Worm (Caenorhabditis elegans): ENCODE data around the gene dnj-25.

DNA sequence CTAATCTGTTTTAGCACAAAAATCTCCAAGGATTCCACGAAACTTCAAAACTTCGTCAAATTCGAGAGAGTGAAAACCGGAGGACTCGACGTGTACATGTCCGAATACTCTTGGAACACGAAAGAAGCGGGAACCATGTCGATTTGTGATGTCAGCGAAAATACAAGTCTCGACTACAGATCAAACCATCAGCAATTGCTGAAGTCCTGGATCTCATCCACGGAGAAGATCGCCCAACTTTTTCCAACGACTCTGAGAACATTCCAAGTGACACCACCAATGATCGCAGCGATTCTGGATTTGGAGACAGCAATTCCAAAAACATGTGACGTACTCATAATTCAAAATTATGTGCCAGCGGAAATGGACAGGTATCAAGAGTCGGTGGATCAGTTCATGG is 21.7 kb downstream of the dnj-25 start:
- TF ChIP-seq dao-5 (tag; optimal IDR thresholded peaks at IDR 0.05) (no peak), W03F9.2 (tag; optimal IDR thresholded peaks at IDR 0.05) (no peak), him-1 (tag; optimal IDR thresholded peaks at IDR 0.05) (no peak)

Data from whole organism, L4/young adult.